Fruit fly (Drosophila melanogaster) whole organism, embryonic: ENCODE results near the gene Zip89B.

ENCODE experiments used
- CG10321 ChIP-seq: fragments of 200-800 bp; sonication (Bioruptor generic); IDR thresholded peaks from 2 replicates; pipeline ENCODE4 v1.3.6; 2022; ENCODE audit warnings: missing biosample characterization, missing genetic modification characterization
- CG11456 ChIP-seq: fragments of 200-800 bp; sonication (Bioruptor generic); IDR thresholded peaks from 3 replicates; pipeline ENCODE4 v1.3.6; 2022; ENCODE audit warnings: missing biosample characterization, missing genetic modification characterization
- CG11695 ChIP-seq: fragments of 200-800 bp; sonication (Bioruptor generic); IDR thresholded peaks from 3 replicates; pipeline ENCODE4 v1.3.6; 2022; ENCODE audit warnings: missing biosample characterization, missing genetic modification characterization
- CG11696 ChIP-seq: fragments of 200-800 bp; sonication (Bioruptor generic); IDR thresholded peaks from 2 replicates; pipeline ENCODE4 v1.3.6; 2022; ENCODE audit warnings: missing biosample characterization, missing genetic modification characterization
- CG12219 ChIP-seq: fragments of 200-800 bp; sonication (Bioruptor generic); optimal IDR thresholded peaks from 3 replicates; lab custom pipeline; 2018; ENCODE audit warnings: missing biosample characterization, mild to moderate bottlenecking, missing genetic modification characterization
- CG14014 ChIP-seq: fragments of 200-800 bp; sonication (Bioruptor generic); IDR thresholded peaks from 2 replicates; pipeline ENCODE4 v1.3.6; 2022; ENCODE audit warnings: missing biosample characterization, missing genetic modification characterization
- CG1603 ChIP-seq: fragments of 200-800 bp; sonication (Bioruptor generic); optimal IDR thresholded peaks from 2 replicates; lab custom pipeline; 2019; ENCODE audit warnings: missing biosample characterization, mild to moderate bottlenecking, missing genetic modification characterization, moderate library complexity
- CG16863 ChIP-seq: fragments of 200-800 bp; sonication (Bioruptor generic); optimal IDR thresholded peaks from 3 replicates; lab custom pipeline; 2016; ENCODE audit warnings: missing biosample characterization, missing genetic modification characterization
- CG2889 ChIP-seq: fragments of 200-800 bp; sonication (Bioruptor generic); IDR thresholded peaks from 3 replicates; pipeline ENCODE4 v1.3.6; 2022; ENCODE audit warnings: missing biosample characterization, missing genetic modification characterization
- CG3065 ChIP-seq: fragments of 200-800 bp; sonication (Bioruptor generic); optimal IDR thresholded peaks from 2 replicates; lab custom pipeline; 2016; ENCODE audit warnings: missing biosample characterization, missing genetic modification characterization
- CG31441 ChIP-seq: fragments of 200-800 bp; sonication (Bioruptor generic); IDR thresholded peaks from 2 replicates; pipeline ENCODE4 v1.3.6; 2022; ENCODE audit warnings: missing biosample characterization, missing genetic modification characterization
- CG4404 ChIP-seq: fragments of 200-800 bp; sonication (Bioruptor generic); IDR thresholded peaks from 2 replicates; pipeline ENCODE4 v1.3.6; 2022; ENCODE audit warnings: missing biosample characterization, missing genetic modification characterization
- CG6175 ChIP-seq: fragments of 200-800 bp; sonication (Bioruptor generic); IDR thresholded peaks from 3 replicates; pipeline ENCODE4 v1.3.6; 2022; ENCODE audit warnings: missing biosample characterization, missing genetic modification characterization
- CG6813 ChIP-seq: fragments of 200-800 bp; sonication (Bioruptor generic); optimal IDR thresholded peaks from 2 replicates; lab custom pipeline; 2017; ENCODE audit warnings: missing biosample characterization, missing genetic modification characterization, mild to moderate bottlenecking, moderate library complexity, missing genetic modification reagents
- CG6854 ChIP-seq: fragments of 200-800 bp; sonication (Bioruptor generic); optimal IDR thresholded peaks from 3 replicates; lab custom pipeline; 2017; ENCODE audit warnings: missing biosample characterization, mild to moderate bottlenecking, missing genetic modification characterization
- CG7839 ChIP-seq: fragments of 200-800 bp; sonication (Bioruptor generic); optimal IDR thresholded peaks from 3 replicates; lab custom pipeline; 2018; ENCODE audit warnings: missing biosample characterization, mild to moderate bottlenecking, missing genetic modification characterization, moderate library complexity
- CG7928 ChIP-seq: fragments of 200-800 bp; sonication (Bioruptor generic); optimal IDR thresholded peaks from 2 replicates; lab custom pipeline; 2017; ENCODE audit warnings: missing biosample characterization, mild to moderate bottlenecking, missing genetic modification characterization
- CG8281 ChIP-seq: fragments of 200-800 bp; sonication (Bioruptor generic); optimal IDR thresholded peaks from 2 replicates; lab custom pipeline; 2018; ENCODE audit warnings: missing biosample characterization, mild to moderate bottlenecking, missing genetic modification characterization, moderate library complexity
- CG8359 ChIP-seq: fragments of 200-800 bp; sonication (Bioruptor generic); optimal IDR thresholded peaks from 2 replicates; lab custom pipeline; 2017; ENCODE audit warnings: missing biosample characterization, mild to moderate bottlenecking, missing genetic modification characterization, borderline replicate concordance
- CHES-1-like ChIP-seq: fragments of 200-800 bp; sonication (Bioruptor generic); optimal IDR thresholded peaks from 2 replicates; lab custom pipeline; 2016; ENCODE audit warnings: missing biosample characterization, missing genetic modification characterization
- Camta ChIP-seq: fragments of 200-800 bp; sonication (Bioruptor generic); optimal IDR thresholded peaks from 2 replicates; lab custom pipeline; 2016; ENCODE audit warnings: missing biosample characterization, missing genetic modification characterization
- CoRest ChIP-seq: fragments of 200-800 bp; sonication (Bioruptor generic); optimal IDR thresholded peaks from 3 replicates; lab custom pipeline; 2018; ENCODE audit warnings: missing biosample characterization, mild to moderate bottlenecking, missing genetic modification characterization, moderate library complexity
- HLHmδ ChIP-seq: fragments of 200-800 bp; sonication (Bioruptor generic); optimal IDR thresholded peaks from 2 replicates; lab custom pipeline; 2018; ENCODE audit warnings: missing biosample characterization, mild to moderate bottlenecking, missing genetic modification characterization, moderate library complexity
- Hr3 ChIP-seq: fragments of 200-800 bp; sonication (Bioruptor generic); optimal IDR thresholded peaks from 3 replicates; lab custom pipeline; 2016; ENCODE audit warnings: missing biosample characterization, missing genetic modification characterization
- Lpt ChIP-seq: fragments of >200 bp; optimal IDR thresholded peaks from 2 replicates; lab custom pipeline; 2018; ENCODE audit warnings: missing biosample characterization, missing genetic modification characterization
- MBD-R2 ChIP-seq: fragments of 200-800 bp; sonication (Bioruptor generic); IDR thresholded peaks from 2 replicates; pipeline ENCODE4 v1.3.6; 2022; ENCODE audit warnings: missing biosample characterization, missing genetic modification characterization
- Meics ChIP-seq: fragments of 200-800 bp; sonication (Bioruptor generic); optimal IDR thresholded peaks from 2 replicates; lab custom pipeline; 2017; ENCODE audit warnings: missing biosample characterization, mild to moderate bottlenecking, missing genetic modification characterization
- NC2α ChIP-seq: fragments of 200-800 bp; sonication (Bioruptor generic); optimal IDR thresholded peaks from 2 replicates; lab custom pipeline; 2016; ENCODE audit warnings: missing biosample characterization, missing genetic modification characterization
- NC2β ChIP-seq: fragments of 200-800 bp; sonication (Bioruptor generic); optimal IDR thresholded peaks from 2 replicates; lab custom pipeline; 2016; ENCODE audit warnings: missing biosample characterization, missing genetic modification characterization
- NK7.1 ChIP-seq: fragments of 200-800 bp; sonication (Bioruptor generic); optimal IDR thresholded peaks from 3 replicates; lab custom pipeline; 2016; ENCODE audit warnings: missing biosample characterization, missing genetic modification characterization
- Nf-YA ChIP-seq: fragments of 200-800 bp; sonication (Bioruptor generic); IDR thresholded peaks from 2 replicates; pipeline ENCODE4 v1.3.6; 2022; ENCODE audit warnings: missing biosample characterization, missing genetic modification characterization
- Nf-YB ChIP-seq: fragments of 200-800 bp; sonication (Bioruptor generic); optimal IDR thresholded peaks from 3 replicates; lab custom pipeline; 2019; ENCODE audit warnings: missing biosample characterization, mild to moderate bottlenecking, missing genetic modification characterization, moderate library complexity
- Ravus ChIP-seq: fragments of 200-800 bp; sonication (Bioruptor generic); IDR thresholded peaks from 2 replicates; pipeline ENCODE4 v1.3.6; 2022; ENCODE audit warnings: missing biosample characterization, missing genetic modification characterization
- Spps ChIP-seq: fragments of 200-800 bp; sonication (Bioruptor generic); optimal IDR thresholded peaks from 2 replicates; lab custom pipeline; 2018; ENCODE audit warnings: missing biosample characterization, mild to moderate bottlenecking, missing genetic modification characterization
- YL-1 ChIP-seq: fragments of 200-800 bp; sonication (Bioruptor generic); optimal IDR thresholded peaks from 3 replicates; lab custom pipeline; 2017; ENCODE audit warnings: missing biosample characterization, mild to moderate bottlenecking, missing genetic modification characterization
- ab ChIP-seq: fragments of 200-800 bp; sonication (Bioruptor generic); optimal IDR thresholded peaks from 2 replicates; lab custom pipeline; 2016; ENCODE audit warnings: missing biosample characterization, missing genetic modification characterization
- br ChIP-seq: fragments of >200 bp; optimal IDR thresholded peaks from 2 replicates; lab custom pipeline; 2017
- danr ChIP-seq: fragments of 200-800 bp; sonication (Bioruptor generic); IDR thresholded peaks from 2 replicates; pipeline ENCODE4 v1.3.6; 2022; ENCODE audit warnings: missing biosample characterization, missing genetic modification characterization
- fd96Cb ChIP-seq: fragments of 200-800 bp; sonication (Bioruptor generic); optimal IDR thresholded peaks from 2 replicates; lab custom pipeline; 2018; ENCODE audit warnings: missing biosample characterization, mild to moderate bottlenecking, missing genetic modification characterization, moderate library complexity
- gem ChIP-seq: fragments of 200-800 bp; sonication (Bioruptor generic); optimal IDR thresholded peaks from 2 replicates; lab custom pipeline; 2019; ENCODE audit warnings: missing biosample characterization, mild to moderate bottlenecking, missing genetic modification characterization, moderate library complexity
- hb ChIP-seq: fragments of 200-800 bp; sonication (Bioruptor generic); IDR thresholded peaks from 3 replicates; pipeline ENCODE4 v1.3.6; 2022; ENCODE audit warnings: missing biosample characterization, missing genetic modification characterization; ENCODE audit not compliant: partially characterized antibody
- ind ChIP-seq: fragments of 200-800 bp; sonication (Bioruptor generic); optimal IDR thresholded peaks from 3 replicates; lab custom pipeline; 2016; ENCODE audit warnings: missing biosample characterization, missing genetic modification characterization
- nau ChIP-seq: fragments of 200-800 bp; sonication (Bioruptor generic); optimal IDR thresholded peaks from 3 replicates; lab custom pipeline; 2017; ENCODE audit warnings: missing biosample characterization, mild to moderate bottlenecking, missing genetic modification characterization, missing genetic modification reagents
- nerfin-2 ChIP-seq: fragments of 200-800 bp; sonication (Bioruptor generic); IDR thresholded peaks from 2 replicates; pipeline ENCODE4 v1.3.6; 2022; ENCODE audit warnings: missing biosample characterization, missing genetic modification characterization; ENCODE audit not compliant: partially characterized antibody
- repo ChIP-seq: fragments of 200-800 bp; sonication (Bioruptor generic); optimal IDR thresholded peaks from 2 replicates; lab custom pipeline; 2016; ENCODE audit warnings: missing biosample characterization, missing genetic modification characterization
- run ChIP-seq: fragments of 200-800 bp; sonication (Bioruptor generic); optimal IDR thresholded peaks from 3 replicates; lab custom pipeline; 2018; ENCODE audit warnings: missing biosample characterization, mild to moderate bottlenecking, missing genetic modification characterization
- sens ChIP-seq: fragments of 200-800 bp; sonication (Bioruptor generic); peaks from one replicate; lab custom pipeline; 2016; ENCODE audit warnings: missing biosample characterization, missing genetic modification characterization
- sens-2 ChIP-seq: fragments of 200-800 bp; sonication (Bioruptor generic); IDR thresholded peaks from 2 replicates; pipeline ENCODE4 v1.3.6; 2022; ENCODE audit warnings: missing biosample characterization, missing genetic modification characterization
- shn ChIP-seq: fragments of 200-800 bp; sonication (Bioruptor generic); optimal IDR thresholded peaks from 3 replicates; lab custom pipeline; 2016; ENCODE audit warnings: missing biosample characterization, missing genetic modification characterization
- toy ChIP-seq: fragments of 200-800 bp; sonication (Bioruptor generic); IDR thresholded peaks from 2 replicates; pipeline ENCODE4 v1.3.6; 2022; ENCODE audit warnings: missing biosample characterization, missing genetic modification characterization

Zip89B gene

dm6 chr3R:16331809-16332343 is 26.3 kb downstream of the Zip89B start (continued):
- TF ChIP-seq Nf-YA = 0 out of 2 replicates have a peak, but pooled peaks have one; percentile 26
- TF ChIP-seq CoRest (tag; lab: Kevin White, UChicago) = peak; percentile 53
- TF ChIP-seq CG31441 (GFP tag; lab: Robert Waterston, UW) = peak; percentile 54; the same call in 1 of the 2 replicates
- peak; percentile 22 for TF ChIP-seq CG7839 (tag; lab: Kevin White, UChicago)
- peak; percentile 65 for TF ChIP-seq YL-1 (GFP tag; lab: Kevin White, UChicago)
- no peak for TF ChIP-seq Lpt (GFP tag; lab: Kevin White, UChicago)
- TF ChIP-seq nerfin-2 (GFP tag; lab: Robert Waterston, UW) = no peak
- TF ChIP-seq run (tag; lab: Kevin White, UChicago) = peak; percentile 11
- no peak for TF ChIP-seq CG4404 (GFP tag; lab: Robert Waterston, UW)
- peak; percentile 51 for TF ChIP-seq Spps
- peak; percentile 48; the same call in 1 of the 3 replicates for TF ChIP-seq CG6175 (GFP tag; lab: Robert Waterston, UW)
- TF ChIP-seq Nf-YB (GFP tag; lab: Kevin White, UChicago) = peak; percentile 42
- peak; percentile 56; the same call in 1 of the 2 replicates for TF ChIP-seq toy (GFP tag; lab: Robert Waterston, UW)
- peak; percentile 60; the same call in 1 of the 2 replicates for TF ChIP-seq danr (GFP tag; lab: Robert Waterston, UW)
- TF ChIP-seq CG11695 = 0 out of 3 replicates have a peak, but pooled peaks have one; percentile 61
- peak; percentile 74 for TF ChIP-seq CHES-1-like (GFP tag; lab: Kevin White, UChicago)
- TF ChIP-seq NC2β = peak; percentile 39
- TF ChIP-seq sens (GFP tag; lab: Kevin White, UChicago) = peak; percentile 96
- peak; percentile 60 for TF ChIP-seq NK7.1 (GFP tag; lab: Kevin White, UChicago)
- no peak for TF ChIP-seq CG7928
- no peak for TF ChIP-seq br (lab: Kevin White, UChicago)
- peak; percentile 9 for TF ChIP-seq CG6854 (GFP tag; lab: Kevin White, UChicago)
- peak; percentile 73 for TF ChIP-seq HLHmδ (GFP tag; lab: Kevin White, UChicago)
- TF ChIP-seq repo = no peak
- no peak for TF ChIP-seq fd96Cb (tag; lab: Kevin White, UChicago)
- TF ChIP-seq shn (GFP tag; lab: Kevin White, UChicago) = peak; percentile 42
- TF ChIP-seq CG3065 = peak; percentile 60
- no peak for TF ChIP-seq Hr3 (GFP tag; lab: Kevin White, UChicago)
- peak; percentile 56 for TF ChIP-seq CG11696 (GFP tag; lab: Robert Waterston, UW)
- TF ChIP-seq ind (GFP tag; lab: Kevin White, UChicago) = no peak
- peak; percentile 71 for TF ChIP-seq NC2α (GFP tag; lab: Kevin White, UChicago)
- peak; percentile 76 for TF ChIP-seq nau (GFP tag; lab: Kevin White, UChicago)
- TF ChIP-seq CG6813 = peak; percentile 86
- peak; percentile 39 for TF ChIP-seq CG8281 (tag; lab: Kevin White, UChicago)
- TF ChIP-seq CG14014 (GFP tag; lab: Robert Waterston, UW) = peak; percentile 59; the same call in 1 of the 2 replicates
- TF ChIP-seq ab (GFP tag; lab: Kevin White, UChicago) = no peak
- TF ChIP-seq CG1603 (tag; lab: Kevin White, UChicago) = peak; percentile 80
- peak; percentile 61 for TF ChIP-seq Meics (GFP tag; lab: Kevin White, UChicago)
- TF ChIP-seq CG16863 (GFP tag; lab: Kevin White, UChicago) = peak; percentile 53
- TF ChIP-seq Camta (GFP tag; lab: Kevin White, UChicago) = peak; percentile 70
- peak; percentile 54 for TF ChIP-seq CG8359
- TF ChIP-seq CG11456 = peak; percentile 72; the same call in 2 of the 3 replicates
- 0 out of 3 replicates have a peak, but pooled peaks have one; percentile 35 for TF ChIP-seq CG2889
- no peak for TF ChIP-seq Ravus (GFP tag; lab: Robert Waterston, UW)
- TF ChIP-seq sens-2 (GFP tag; lab: Robert Waterston, UW) = peak; percentile 23; the same call in 1 of the 2 replicates
- peak; percentile 47 for TF ChIP-seq gem (tag; lab: Kevin White, UChicago)
- peak; percentile 21; the same call in 1 of the 2 replicates for TF ChIP-seq CG10321 (GFP tag; lab: Robert Waterston, UW)
- no peak; the same call in 1 of the 2 replicates for TF ChIP-seq MBD-R2
- TF ChIP-seq hb (GFP tag; lab: Robert Waterston, UW) = no peak
- peak; percentile 74 for TF ChIP-seq CG12219
